Worm (Caenorhabditis elegans) whole organism, L3 larva: ENCODE data around the gene M195.2.

Source experiments
- R02D3.7 ChIP-seq: fragments of 150-350 bp; optimal IDR thresholded peaks from 2 replicates; lab custom pipeline; 2014; ENCODE audit warnings: missing biosample characterization, missing genetic modification characterization
- ZK546.5 ChIP-seq: sonication (generic microtip); optimal IDR thresholded peaks from 2 replicates; lab custom pipeline; 2017; ENCODE audit warnings: missing biosample characterization, missing genetic modification characterization
- ama-1 ChIP-seq: fragments of 150-350 bp; optimal IDR thresholded peaks from 2 replicates; lab custom pipeline; 2018
- ceh-16 ChIP-seq: sonication (generic microtip); optimal IDR thresholded peaks from 2 replicates; lab custom pipeline; 2017; ENCODE audit warnings: missing biosample characterization, missing genetic modification characterization
- ceh-28 ChIP-seq: fragments of 150-350 bp; optimal IDR thresholded peaks from 2 replicates; lab custom pipeline; 2014; ENCODE audit warnings: missing biosample characterization, missing genetic modification reagents, missing genetic modification characterization
- ceh-82 ChIP-seq: fragments of 150-350 bp; optimal IDR thresholded peaks from 2 replicates; lab custom pipeline; 2014; ENCODE audit warnings: missing biosample characterization, missing genetic modification characterization
- ceh-9 ChIP-seq: sonication (generic microtip); optimal IDR thresholded peaks from 2 replicates; lab custom pipeline; 2018; ENCODE audit warnings: missing biosample characterization, missing genetic modification characterization
- daf-12 ChIP-seq: fragments of 150-350 bp; optimal IDR thresholded peaks from 2 replicates; lab custom pipeline; 2014; ENCODE audit warnings: missing biosample characterization, missing genetic modification reagents, missing genetic modification characterization
- egl-27 ChIP-seq: sonication (generic microtip); optimal IDR thresholded peaks from 4 replicates; lab custom pipeline; 2017; ENCODE audit warnings: missing biosample characterization, missing genetic modification reagents, missing genetic modification characterization
- egl-5 ChIP-seq: fragments of 150-350 bp; optimal IDR thresholded peaks from 2 replicates; lab custom pipeline; 2017; ENCODE audit warnings: missing biosample characterization, missing genetic modification reagents, missing genetic modification characterization, inconsistent platforms
- elt-1 ChIP-seq: fragments of 150-350 bp; optimal IDR thresholded peaks from 2 replicates; lab custom pipeline; 2014; ENCODE audit warnings: missing biosample characterization, missing genetic modification characterization
- elt-2 ChIP-seq: sonication (generic microtip); optimal IDR thresholded peaks from 2 replicates; lab custom pipeline; 2016; ENCODE audit warnings: missing genetic modification reagents, mild to moderate bottlenecking, missing genetic modification characterization, missing compliant biosample characterization
- elt-3 ChIP-seq, 3 experiments: fragments of 150-350 bp in 1 of 3; sonication (generic microtip) in 2 of 3; optimal IDR thresholded peaks; 2 replicates in 2 of 3; 4 replicates in 1 of 3; lab custom pipeline; 2014 to 2017; ENCODE audit warnings: missing biosample characterization in 3 of 3, missing genetic modification characterization in 3 of 3
- fkh-10 ChIP-seq: sonication (generic microtip); optimal IDR thresholded peaks from 2 replicates; lab custom pipeline; 2017; ENCODE audit warnings: missing biosample characterization, missing genetic modification reagents, missing genetic modification characterization
- fos-1 ChIP-seq: fragments of 150-350 bp; optimal IDR thresholded peaks from 2 replicates; lab custom pipeline; 2014; ENCODE audit warnings: missing biosample characterization, missing genetic modification characterization
- hmg-11 ChIP-seq: sonication (generic microtip); optimal IDR thresholded peaks from 2 replicates; lab custom pipeline; 2016; ENCODE audit warnings: missing genetic modification characterization, missing compliant biosample characterization
- jun-1 ChIP-seq: fragments of 150-350 bp; optimal IDR thresholded peaks from 2 replicates; lab custom pipeline; 2014; ENCODE audit warnings: missing biosample characterization, missing genetic modification reagents, missing genetic modification characterization
- lin-15B ChIP-seq: fragments of 150-350 bp; optimal IDR thresholded peaks from 2 replicates; lab custom pipeline; 2014; ENCODE audit warnings: missing biosample characterization, missing genetic modification characterization
- lin-39 ChIP-seq: fragments of 150-350 bp; optimal IDR thresholded peaks from 2 replicates; lab custom pipeline; 2018; ENCODE audit warnings: missing biosample characterization, missing genetic modification reagents, missing genetic modification characterization
- mdl-1 ChIP-seq: fragments of 150-350 bp; optimal IDR thresholded peaks from 2 replicates; lab custom pipeline; 2014; ENCODE audit warnings: missing biosample characterization, missing genetic modification characterization
- mml-1 ChIP-seq: fragments of 150-350 bp; sonication (generic microtip); optimal IDR thresholded peaks from 3 replicates; lab custom pipeline; 2014; ENCODE audit warnings: missing biosample characterization, missing genetic modification characterization
- nfya-1 ChIP-seq: sonication (generic microtip); optimal IDR thresholded peaks from 2 replicates; lab custom pipeline; 2017; ENCODE audit warnings: missing genetic modification characterization, mild to moderate bottlenecking, missing compliant biosample characterization, antibody characterized with exemption, moderate library complexity; ENCODE audit not compliant: insufficient read depth
- nhr-11 ChIP-seq: fragments of 150-350 bp; optimal IDR thresholded peaks from 2 replicates; lab custom pipeline; 2014; ENCODE audit warnings: missing biosample characterization, missing genetic modification characterization
- nhr-12 ChIP-seq: fragments of 150-350 bp; optimal IDR thresholded peaks from 2 replicates; lab custom pipeline; 2014; ENCODE audit warnings: missing biosample characterization, missing genetic modification characterization
- nhr-23 ChIP-seq: fragments of 150-350 bp; optimal IDR thresholded peaks from 2 replicates; lab custom pipeline; 2014; ENCODE audit warnings: missing biosample characterization, missing genetic modification reagents, missing genetic modification characterization
- nhr-237 ChIP-seq: fragments of 150-350 bp; optimal IDR thresholded peaks from 2 replicates; lab custom pipeline; 2014; ENCODE audit warnings: missing biosample characterization, missing genetic modification characterization
- nhr-25 ChIP-seq: sonication (generic microtip); optimal IDR thresholded peaks from 2 replicates; lab custom pipeline; 2017; ENCODE audit warnings: missing biosample characterization, missing genetic modification characterization
- nhr-28 ChIP-seq: fragments of 150-350 bp; optimal IDR thresholded peaks from 2 replicates; lab custom pipeline; 2014; ENCODE audit warnings: missing biosample characterization, missing genetic modification characterization
- nhr-43 ChIP-seq: sonication (generic microtip); optimal IDR thresholded peaks from 2 replicates; lab custom pipeline; 2016; ENCODE audit warnings: mild to moderate bottlenecking, missing genetic modification characterization, missing compliant biosample characterization; ENCODE audit not compliant: poor library complexity, severe bottlenecking
- nhr-67 ChIP-seq: fragments of 150-350 bp; optimal IDR thresholded peaks from 2 replicates; lab custom pipeline; 2014; ENCODE audit warnings: missing biosample characterization, missing genetic modification characterization
- nhr-77 ChIP-seq: fragments of 150-350 bp; optimal IDR thresholded peaks from 2 replicates; lab custom pipeline; 2014; ENCODE audit warnings: missing biosample characterization, missing genetic modification characterization
- pha-4 ChIP-seq: fragments of 150-350 bp; optimal IDR thresholded peaks from 2 replicates; lab custom pipeline; 2014; ENCODE audit warnings: missing biosample characterization, missing genetic modification reagents, missing genetic modification characterization
- pqm-1 ChIP-seq: fragments of 150-350 bp; optimal IDR thresholded peaks from 2 replicates; lab custom pipeline; 2017; ENCODE audit warnings: missing biosample characterization, missing genetic modification characterization, inconsistent platforms
- sea-2 ChIP-seq: fragments of 150-350 bp; sonication (generic microtip); optimal IDR thresholded peaks from 4 replicates; lab custom pipeline; 2014; ENCODE audit warnings: missing biosample characterization, missing genetic modification reagents, missing genetic modification characterization
- skn-1 ChIP-seq: fragments of 150-350 bp; optimal IDR thresholded peaks from 2 replicates; lab custom pipeline; 2014; ENCODE audit warnings: missing biosample characterization, missing genetic modification characterization
- snpc-4 ChIP-seq: fragments of 150-350 bp; optimal IDR thresholded peaks from 2 replicates; lab custom pipeline; 2014; ENCODE audit warnings: missing biosample characterization, missing genetic modification characterization
- tbx-2 ChIP-seq: sonication (generic microtip); optimal IDR thresholded peaks from 2 replicates; lab custom pipeline; 2016; ENCODE audit warnings: mild to moderate bottlenecking, missing genetic modification characterization, missing compliant biosample characterization
- unc-39 ChIP-seq: sonication (generic microtip); optimal IDR thresholded peaks from 4 replicates; lab custom pipeline; 2017; ENCODE audit warnings: missing biosample characterization, missing genetic modification characterization
- unc-62 ChIP-seq: fragments of 150-350 bp; sonication (generic microtip); optimal IDR thresholded peaks from 4 replicates; lab custom pipeline; 2014; ENCODE audit warnings: missing biosample characterization, missing genetic modification reagents, missing genetic modification characterization
- ztf-11 ChIP-seq: fragments of 150-350 bp; optimal IDR thresholded peaks from 2 replicates; lab custom pipeline; 2014; ENCODE audit warnings: missing biosample characterization, missing genetic modification characterization
- ztf-4 ChIP-seq: fragments of 150-350 bp; optimal IDR thresholded peaks from 2 replicates; lab custom pipeline; 2014; ENCODE audit warnings: missing biosample characterization, missing genetic modification characterization

Gene M195.2

ce11 chrII:8325002-8325539 lies 35.5 kb upstream of the M195.2 start, which contains the start of the genes ran-3 and C26D10.3:
Gene ran-3 (minus strand): TSS chrII:8325052.
Gene C26D10.3 (plus strand): TSS chrII:8325386.
- TF ChIP-seq nhr-43 (tag; lab: Kevin White, UChicago) (peak; percentile 37), elt-3 (tag; optimal IDR thresholded peaks at IDR 0.05; lab: Kevin White, UChicago) (no peak), nhr-67 (tag; lab: Kevin White, UChicago) (no peak), ama-1 (lab: Kevin White, UChicago) (no peak), lin-15B (tag; lab: Kevin White, UChicago) (no peak), ZK546.5 (tag; lab: Kevin White, UChicago) (no peak), ztf-4 (no peak), nhr-237 (tag; lab: Kevin White, UChicago) (no peak), nfya-1 (tag; lab: Kevin White, UChicago) (peak; percentile 31), nhr-23 (peak; percentile 36), lin-39 (peak; percentile 17), ztf-11 (tag; lab: Kevin White, UChicago) (no peak), unc-62 (GFP tag; lab: Kevin White, UChicago) (no peak), ceh-82 (tag; lab: Kevin White, UChicago) (no peak), skn-1 (tag; lab: Kevin White, UChicago) (no peak), jun-1 (no peak), fos-1 (tag; lab: Kevin White, UChicago) (no peak), pha-4 (tag; lab: Kevin White, UChicago) (peak; percentile 95), hmg-11 (tag; lab: Kevin White, UChicago) (peak; percentile 32)

ce11 chrII:8326228-8326960 lies 34.2 kb upstream of the M195.2 start:
- no peak for TF ChIP-seq ceh-16
- TF ChIP-seq skn-1 (tag; lab: Kevin White, UChicago) = no peak
- no peak for TF ChIP-seq elt-3 (tag; optimal IDR thresholded peaks at IDR 0.05; lab: Kevin White, UChicago)
- no peak for TF ChIP-seq ceh-9 (tag; lab: Kevin White, UChicago)
- no peak for TF ChIP-seq egl-27 (tag; lab: Kevin White, UChicago)
- no peak for TF ChIP-seq nhr-12 (tag; lab: Kevin White, UChicago)
- TF ChIP-seq elt-2 (tag; lab: Kevin White, UChicago) = no peak
- no peak for TF ChIP-seq lin-15B (tag; lab: Kevin White, UChicago)
- no peak for TF ChIP-seq tbx-2
- TF ChIP-seq elt-1 (tag; lab: Kevin White, UChicago) = no peak
- TF ChIP-seq mml-1 = no peak
- no peak for TF ChIP-seq fos-1 (tag; lab: Kevin White, UChicago)
- no peak for TF ChIP-seq lin-39
- TF ChIP-seq nhr-67 (tag; lab: Kevin White, UChicago) = no peak

ce11 chrII:8327450-8327849 lies 33.1 kb upstream of the M195.2 start:
- TF ChIP-seq nhr-67 (tag; lab: Kevin White, UChicago) (no peak), snpc-4 (tag; lab: Kevin White, UChicago) (no peak), sea-2 (no peak), tbx-2 (no peak), nfya-1 (tag; lab: Kevin White, UChicago) (no peak), skn-1 (tag; lab: Kevin White, UChicago) (no peak), lin-15B (tag; lab: Kevin White, UChicago) (no peak), fkh-10 (GFP tag; lab: Kevin White, UChicago) (no peak), mdl-1 (tag; lab: Kevin White, UChicago) (no peak), unc-39 (tag; lab: Kevin White, UChicago) (no peak), nhr-11 (tag; lab: Kevin White, UChicago) (no peak), nhr-43 (tag; lab: Kevin White, UChicago) (no peak), ZK546.5 (tag; lab: Kevin White, UChicago) (no peak), nhr-28 (tag; lab: Kevin White, UChicago) (no peak)

ce11 chrII:8328820-8329339 lies 31.7 kb upstream of the M195.2 start, which contains the start of gene hel-1:
Gene hel-1 (minus strand): TSS chrII:8328870.
- TF ChIP-seq pha-4 (tag; lab: Kevin White, UChicago) = peak; percentile 96
- peak; percentile 42 for TF ChIP-seq elt-2 (tag; lab: Kevin White, UChicago)
- peak; percentile 8 for TF ChIP-seq pqm-1 (tag; lab: Kevin White, UChicago)
- peak; percentile 100 for TF ChIP-seq lin-39
- peak; percentile 42 for TF ChIP-seq snpc-4 (tag; lab: Kevin White, UChicago)
- TF ChIP-seq egl-5 (tag; lab: Kevin White, UChicago) = peak; percentile 99
- peak; percentile 25 for TF ChIP-seq skn-1 (tag; lab: Kevin White, UChicago)
- TF ChIP-seq nhr-25 (tag; lab: Kevin White, UChicago) = peak; percentile 86
- TF ChIP-seq ceh-28 (tag; lab: Kevin White, UChicago) = peak; percentile 24
- TF ChIP-seq lin-15B (tag; lab: Kevin White, UChicago) = peak; percentile 90
- TF ChIP-seq ama-1 (lab: Kevin White, UChicago) = peak; percentile 43
- TF ChIP-seq daf-12 (tag; lab: Kevin White, UChicago) = no peak
- TF ChIP-seq mdl-1 (tag; lab: Kevin White, UChicago) = no peak
- TF ChIP-seq nfya-1 (tag; lab: Kevin White, UChicago) = peak; percentile 92
- no peak for TF ChIP-seq fkh-10 (GFP tag; lab: Kevin White, UChicago)
- TF ChIP-seq nhr-23 = peak; percentile 77
- TF ChIP-seq R02D3.7 (tag; lab: Kevin White, UChicago) = peak; percentile 62
- no peak for TF ChIP-seq nhr-77 (tag; lab: Kevin White, UChicago)
- no peak for TF ChIP-seq nhr-12 (tag; lab: Kevin White, UChicago)
